Fruit fly (Drosophila melanogaster): Measurements from ENCODE around the gene CG1309.

Gene CG1309

dm6 chr3L:4302088-4302487 is 42.9 kb downstream of the CG1309 start:
- no peak for TF ChIP-seq CG33017 (tag; optimal IDR thresholded peaks at IDR 0.05)
- no peak for TF ChIP-seq cic (GFP tag; optimal IDR thresholded peaks at IDR 0.05)
- TF ChIP-seq tj (GFP tag; optimal IDR thresholded peaks at IDR 0.05), result no peak
- no peak for TF ChIP-seq pad (GFP tag; optimal IDR thresholded peaks at IDR 0.05)
- TF ChIP-seq Clk (GFP tag; optimal IDR thresholded peaks at IDR 0.05), result no peak
- TF ChIP-seq cnc (optimal IDR thresholded peaks at IDR 0.05), result no peak
- no peak for TF ChIP-seq CG5204 (GFP tag; optimal IDR thresholded peaks at IDR 0.05)
- TF ChIP-seq CG7045 (GFP tag; optimal IDR thresholded peaks at IDR 0.05), result no peak
- no peak for TF ChIP-seq kay (GFP tag; ENCODE audit: borderline replicate concordance)
- TF ChIP-seq ovo (GFP tag; optimal IDR thresholded peaks at IDR 0.05), result no peak
- no peak for TF ChIP-seq bab1 (GFP tag; optimal IDR thresholded peaks at IDR 0.05)
- no peak for TF ChIP-seq CG11617 (GFP tag; optimal IDR thresholded peaks at IDR 0.05)
- no peak for TF ChIP-seq Crg-1 (GFP tag; optimal IDR thresholded peaks at IDR 0.05)
- TF ChIP-seq CG1620 (GFP tag; optimal IDR thresholded peaks at IDR 0.05), result no peak
- TF ChIP-seq Hr96 (GFP tag; optimal IDR thresholded peaks at IDR 0.05), result no peak
- no peak for TF ChIP-seq toe (GFP tag; optimal IDR thresholded peaks at IDR 0.05)
- no peak for TF ChIP-seq CG12768 (GFP tag; optimal IDR thresholded peaks at IDR 0.05)

- no peak for TF ChIP-seq CG11617 (GFP tag; optimal IDR thresholded peaks at IDR 0.05)
- TF ChIP-seq kay (GFP tag; ENCODE audit: borderline replicate concordance), result no peak
- TF ChIP-seq pad (GFP tag; optimal IDR thresholded peaks at IDR 0.05), result no peak
- TF ChIP-seq CG7101 (tag; optimal IDR thresholded peaks at IDR 0.05), result no peak
- TF ChIP-seq bab1 (GFP tag; optimal IDR thresholded peaks at IDR 0.05), result no peak
- TF ChIP-seq Clk (GFP tag; optimal IDR thresholded peaks at IDR 0.05), result no peak
- TF ChIP-seq CG14711 (tag; optimal IDR thresholded peaks at IDR 0.05), result no peak
- no peak for TF ChIP-seq Mnt (GFP tag; optimal IDR thresholded peaks at IDR 0.05)
- no peak for TF ChIP-seq cic (GFP tag; optimal IDR thresholded peaks at IDR 0.05)
- TF ChIP-seq toe (GFP tag; optimal IDR thresholded peaks at IDR 0.05), result no peak
- no peak for TF ChIP-seq CG33017 (tag; optimal IDR thresholded peaks at IDR 0.05)
- TF ChIP-seq ovo (GFP tag; optimal IDR thresholded peaks at IDR 0.05), result no peak
- no peak for TF ChIP-seq CG5204 (GFP tag; optimal IDR thresholded peaks at IDR 0.05)
- TF ChIP-seq Hr96 (GFP tag; optimal IDR thresholded peaks at IDR 0.05), result no peak
- no peak for TF ChIP-seq CG1620 (GFP tag; optimal IDR thresholded peaks at IDR 0.05)
- no peak for TF ChIP-seq cnc (optimal IDR thresholded peaks at IDR 0.05)
- no peak for TF ChIP-seq tj (GFP tag; optimal IDR thresholded peaks at IDR 0.05)
These were observed 45.2 kb downstream of the CG1309 start for dm6 chr3L:4304244-4304959.

dm6 chr3L:4307691-4308383 is 48.6 kb downstream of the CG1309 start, which contains the start of gene dyl:
Gene dyl (minus strand): TSS chr3L:4307718.
- TF ChIP-seq Hr96 (GFP tag; optimal IDR thresholded peaks at IDR 0.05), result no peak
- TF ChIP-seq Mnt (GFP tag; optimal IDR thresholded peaks at IDR 0.05), result no peak
- no peak for TF ChIP-seq bab1 (GFP tag; optimal IDR thresholded peaks at IDR 0.05)
- no peak for TF ChIP-seq cic (GFP tag; optimal IDR thresholded peaks at IDR 0.05)
- TF ChIP-seq ovo (GFP tag; optimal IDR thresholded peaks at IDR 0.05), result no peak
- TF ChIP-seq CG14711 (tag; optimal IDR thresholded peaks at IDR 0.05), result no peak
- no peak for TF ChIP-seq CG12768 (GFP tag; optimal IDR thresholded peaks at IDR 0.05)
- TF ChIP-seq kay (GFP tag; ENCODE audit: borderline replicate concordance), result no peak
- no peak for TF ChIP-seq CG5204 (GFP tag; optimal IDR thresholded peaks at IDR 0.05)
- TF ChIP-seq Crg-1 (GFP tag; optimal IDR thresholded peaks at IDR 0.05), result no peak
- no peak for TF ChIP-seq Clk (GFP tag; optimal IDR thresholded peaks at IDR 0.05)
- TF ChIP-seq CG1620 (GFP tag; optimal IDR thresholded peaks at IDR 0.05), result no peak
- no peak for TF ChIP-seq pad (GFP tag; optimal IDR thresholded peaks at IDR 0.05)
- no peak for TF ChIP-seq tj (GFP tag; optimal IDR thresholded peaks at IDR 0.05)

dm6 chr3L:4310604-4311003 is 51.4 kb downstream of the CG1309 start:
- TF ChIP-seq Crg-1 (GFP tag; optimal IDR thresholded peaks at IDR 0.05) (no peak), tj (GFP tag; optimal IDR thresholded peaks at IDR 0.05) (no peak), CG12768 (GFP tag; optimal IDR thresholded peaks at IDR 0.05) (no peak), Mnt (GFP tag; optimal IDR thresholded peaks at IDR 0.05) (no peak), cnc (optimal IDR thresholded peaks at IDR 0.05) (no peak), CG11617 (GFP tag; optimal IDR thresholded peaks at IDR 0.05) (no peak), ovo (GFP tag; optimal IDR thresholded peaks at IDR 0.05) (no peak), CG1620 (GFP tag; optimal IDR thresholded peaks at IDR 0.05) (no peak), CG33017 (tag; optimal IDR thresholded peaks at IDR 0.05) (no peak), pad (GFP tag; optimal IDR thresholded peaks at IDR 0.05) (no peak), CG7101 (tag; optimal IDR thresholded peaks at IDR 0.05) (no peak), toe (GFP tag; optimal IDR thresholded peaks at IDR 0.05) (no peak), bab1 (GFP tag; optimal IDR thresholded peaks at IDR 0.05) (no peak), Clk (GFP tag; optimal IDR thresholded peaks at IDR 0.05) (no peak), cic (GFP tag; optimal IDR thresholded peaks at IDR 0.05) (no peak), CG5204 (GFP tag; optimal IDR thresholded peaks at IDR 0.05) (no peak), CG7045 (GFP tag; optimal IDR thresholded peaks at IDR 0.05) (no peak), Hr96 (GFP tag; optimal IDR thresholded peaks at IDR 0.05) (no peak)

All from whole organism, adult.